Fruit fly (Drosophila melanogaster) whole organism: ENCODE results near the gene CG14416.

Experiments
- Dll ChIP-seq: fragments of >200 bp; optimal IDR thresholded peaks from 2 replicates; lab custom pipeline; 2017
- EcR ChIP-seq, 2 experiments: fragments of >200 bp; optimal IDR thresholded peaks; 2 replicates each; lab custom pipeline; 2017; ENCODE audit warnings: missing biosample characterization in 2 of 2, missing genetic modification characterization in 2 of 2, missing genetic modification reagents in 2 of 2
- pan ChIP-seq: fragments of >200 bp; optimal IDR thresholded peaks from 2 replicates; lab custom pipeline; 2017
- usp ChIP-seq: fragments of >200 bp; optimal IDR thresholded peaks from 2 replicates; lab custom pipeline; 2017; ENCODE audit warnings: missing biosample characterization, missing genetic modification characterization, mixed read lengths

- TF ChIP-seq EcR (GFP tag; optimal IDR thresholded peaks at IDR 0.05; lab: Kevin White, UChicago) (no peak), pan (no peak), usp (GFP tag; lab: Kevin White, UChicago) (no peak), Dll (no peak)
Measured at dm6 chrX:2914091-2914490, 41.4 kb upstream of the CG14416 start.
